Worm (Caenorhabditis elegans): ENCODE data around the gene C04B4.5.
"Not testable (repeated sequence)": the region's sequence is repeated elsewhere in the genome, so short reads cannot be mapped to it uniquely, and the experiment has no call there.

Gene C04B4.5

ce11 chrX:12302755-12303154, 14.6 kb upstream of the C04B4.5 start, which contains the start of gene dot-1.3:
dot-1.3 (minus strand) TSS chrX:12302855.
- TF ChIP-seq pha-4 (tag; optimal IDR thresholded peaks at IDR 0.05); tbx-9 (tag; optimal IDR thresholded peaks at IDR 0.05; ENCODE audit: borderline replicate concordance); akir-1 (GFP tag; optimal IDR thresholded peaks at IDR 0.05): not testable (repeated sequence)

ce11 chrX:12299834-12300233, 11.7 kb upstream of the C04B4.5 start, which contains the start of gene W06D11.5:
W06D11.5 (plus strand) TSS chrX:12300134.
- TF ChIP-seq pbrm-1 (GFP tag; IDR thresholded peaks at IDR 0.05) (no peak), Y56A3A.18 (GFP tag; IDR thresholded peaks at IDR 0.05) (no peak), aptf-2 (GFP tag; conservative IDR thresholded peaks at IDR 0.05) (no peak), K11D2.4 (GFP tag; IDR thresholded peaks at IDR 0.05) (no peak), ztf-3 (GFP tag; optimal IDR thresholded peaks at IDR 0.05) (no peak), ztf-26 (tag; optimal IDR thresholded peaks at IDR 0.05) (no peak), attf-5 (GFP tag; optimal IDR thresholded peaks at IDR 0.05) (no peak), F23B12.7 (tag; optimal IDR thresholded peaks at IDR 0.05; ENCODE audit: insufficient read depth) (no peak), fkh-3 (tag; optimal IDR thresholded peaks at IDR 0.05) (no peak), mxl-1 (tag; optimal IDR thresholded peaks at IDR 0.05) (no peak), dpl-1 (GFP tag; optimal IDR thresholded peaks at IDR 0.05) (no peak), nhr-120 (GFP tag; IDR thresholded peaks at IDR 0.05) (no peak), K12H6.12 (tag; optimal IDR thresholded peaks at IDR 0.05) (no peak), let-607 (tag; optimal IDR thresholded peaks at IDR 0.05) (no peak), ceh-40 (GFP tag; IDR thresholded peaks at IDR 0.05) (no peak), ztf-25 (GFP tag; IDR thresholded peaks at IDR 0.05) (no peak), nhr-80 (tag; optimal IDR thresholded peaks at IDR 0.05) (no peak)

- TF ChIP-seq hmg-1.2 (GFP tag; IDR thresholded peaks at IDR 0.05) = peak; percentile 26; the same call in 1 of the 2 replicates
- TF ChIP-seq pbrm-1 (GFP tag; IDR thresholded peaks at IDR 0.05) = no peak
- TF ChIP-seq lsl-1 (GFP tag; optimal IDR thresholded peaks at IDR 0.05) = no peak
- peak; percentile 73 for TF ChIP-seq efl-1 (GFP tag; optimal IDR thresholded peaks at IDR 0.05)
- TF ChIP-seq madf-6 (GFP tag; IDR thresholded peaks at IDR 0.05) = peak; percentile 69
- peak; percentile 78 for TF ChIP-seq madf-8 (GFP tag; conservative IDR thresholded peaks at IDR 0.05)
Observed at ce11 chrX:12298324-12298723, 10.2 kb upstream of the C04B4.5 start, which contains the start of gene W06D11.3. W06D11.3 (plus strand) TSS chrX:12298683.

ce11 chrX:12296392-12296791, 8.2 kb upstream of the C04B4.5 start, which contains the start of gene W06D11.2:
W06D11.2 (minus strand) TSS chrX:12296730.
- TF ChIP-seq dpff-1 (tag; optimal IDR thresholded peaks at IDR 0.05) = no peak
- no peak for TF ChIP-seq sdz-38 (tag; optimal IDR thresholded peaks at IDR 0.05)
- TF ChIP-seq Y79H2A.3 (GFP tag; conservative IDR thresholded peaks at IDR 0.05) = no peak
- no peak for TF ChIP-seq K11D2.4 (GFP tag; IDR thresholded peaks at IDR 0.05)
- no peak for TF ChIP-seq ccch-3 (GFP tag; optimal IDR thresholded peaks at IDR 0.05)
- TF ChIP-seq B0336.3 (GFP tag; IDR thresholded peaks at IDR 0.05) = no peak
- no peak for TF ChIP-seq rec-8 (tag; optimal IDR thresholded peaks at IDR 0.05)
- TF ChIP-seq ceh-27 (GFP tag; optimal IDR thresholded peaks at IDR 0.05) = no peak
- no peak for TF ChIP-seq rcor-1 (GFP tag; IDR thresholded peaks at IDR 0.05)

- TF ChIP-seq repo-1 (tag; optimal IDR thresholded peaks at IDR 0.05) (no peak), tlf-1 (GFP tag; optimal IDR thresholded peaks at IDR 0.05) (no peak), attf-5 (GFP tag; optimal IDR thresholded peaks at IDR 0.05) (no peak), mcd-1 (GFP tag; IDR thresholded peaks at IDR 0.05) (no peak), cebp-1 (GFP tag; IDR thresholded peaks at IDR 0.05) (no peak), cebp-1 (tag; optimal IDR thresholded peaks at IDR 0.05) (no peak), F37B4.10 (GFP tag; IDR thresholded peaks at IDR 0.05) (no peak), efl-1 (GFP tag; optimal IDR thresholded peaks at IDR 0.05) (no peak), pha-4 (tag; optimal IDR thresholded peaks at IDR 0.05) (no peak)
Observed at ce11 chrX:12294263-12294662, 6.1 kb upstream of the C04B4.5 start, which contains the start of gene W06D11.1. W06D11.1 (plus strand) TSS chrX:12294563.
